Fruit fly (Drosophila melanogaster): Measurements from ENCODE around the gene CG42780.

The CG42780 gene

dm6 chrX:7333298-7333743, 1.3 kb upstream of the CG42780 start (continued):
- TF ChIP-seq ftz-f1 (GFP tag; optimal IDR thresholded peaks at IDR 0.05) (no peak), CG3163 (GFP tag; optimal IDR thresholded peaks at IDR 0.05) (no peak), hb (GFP tag; IDR thresholded peaks at IDR 0.05; ENCODE audit: partially characterized antibody) (no peak), CG8944 (GFP tag; optimal IDR thresholded peaks at IDR 0.05) (peak; percentile 38), HmgD (GFP tag; optimal IDR thresholded peaks at IDR 0.05) (no peak), HHEX (GFP tag; optimal IDR thresholded peaks at IDR 0.05) (no peak), CG4730 (GFP tag; IDR thresholded peaks at IDR 0.05) (no peak), HLHmδ (GFP tag; optimal IDR thresholded peaks at IDR 0.05) (no peak), CG10959 (GFP tag; IDR thresholded peaks at IDR 0.05) (no peak), sc (optimal IDR thresholded peaks at IDR 0.05) (no peak), sc (GFP tag; optimal IDR thresholded peaks at IDR 0.05) (peak; percentile 51), CG34376 (GFP tag; optimal IDR thresholded peaks at IDR 0.05) (peak; percentile 57), Dip3 (GFP tag; optimal IDR thresholded peaks at IDR 0.05) (no peak), bbx (GFP tag; IDR thresholded peaks at IDR 0.05; ENCODE audit: partially characterized antibody) (no peak), h (optimal IDR thresholded peaks at IDR 0.05) (no peak), trh (GFP tag; optimal IDR thresholded peaks at IDR 0.05) (peak; percentile 37), CG7987 (GFP tag; optimal IDR thresholded peaks at IDR 0.05) (peak; percentile 74), schlank (tag; optimal IDR thresholded peaks at IDR 0.05) (peak; percentile 34), Opbp (GFP tag; IDR thresholded peaks at IDR 0.05; ENCODE audit: partially characterized antibody) (no peak), CG9876 (GFP tag; optimal IDR thresholded peaks at IDR 0.05) (peak; percentile 24), psq (GFP tag; optimal IDR thresholded peaks at IDR 0.05) (peak; percentile 9), CG3407 (GFP tag; optimal IDR thresholded peaks at IDR 0.05) (peak; percentile 64), CG10267 (tag; optimal IDR thresholded peaks at IDR 0.05) (no peak), CG18011 (GFP tag; optimal IDR thresholded peaks at IDR 0.05) (no peak), CG15514 (GFP tag; optimal IDR thresholded peaks at IDR 0.05) (no peak), CG17359 (tag; optimal IDR thresholded peaks at IDR 0.05) (peak; percentile 52), CG7556 (GFP tag; optimal IDR thresholded peaks at IDR 0.05) (no peak), zfh1 (GFP tag; IDR thresholded peaks at IDR 0.05) (peak; percentile 20; the same call in 1 of the 3 replicates), CG4707 (GFP tag; optimal IDR thresholded peaks at IDR 0.05) (peak; percentile 64), D (optimal IDR thresholded peaks at IDR 0.05) (no peak), D (GFP tag; optimal IDR thresholded peaks at IDR 0.05) (peak; percentile 39), Eip74EF (GFP tag; optimal IDR thresholded peaks at IDR 0.05) (no peak), CG11247 (GFP tag; IDR thresholded peaks at IDR 0.05) (no peak), CG4328 (GFP tag; optimal IDR thresholded peaks at IDR 0.05) (peak; percentile 49), CG30403 (GFP tag; optimal IDR thresholded peaks at IDR 0.05) (no peak), CG13287 (GFP tag; IDR thresholded peaks at IDR 0.05; ENCODE audit: partially characterized antibody) (no peak), Dip2 (GFP tag; IDR thresholded peaks at IDR 0.05) (no peak), caup (GFP tag; optimal IDR thresholded peaks at IDR 0.05; ENCODE audit: severe bottlenecking) (no peak), ase (GFP tag; IDR thresholded peaks at IDR 0.05) (no peak; the same call in 2 of the 3 replicates), CG3065 (GFP tag; optimal IDR thresholded peaks at IDR 0.05) (peak; percentile 25), gsb-n (tag; optimal IDR thresholded peaks at IDR 0.05) (peak; percentile 54), CG10321 (GFP tag; IDR thresholded peaks at IDR 0.05) (no peak), Neu2 (GFP tag; optimal IDR thresholded peaks at IDR 0.05; ENCODE audit: borderline replicate concordance) (no peak), CG32772 (GFP tag; IDR thresholded peaks at IDR 0.05) (no peak), CG9609 (GFP tag; optimal IDR thresholded peaks at IDR 0.05) (no peak), kah (GFP tag; optimal IDR thresholded peaks at IDR 0.05) (no peak), tio (GFP tag; optimal IDR thresholded peaks at IDR 0.05) (no peak), CG12104 (GFP tag; optimal IDR thresholded peaks at IDR 0.05) (no peak), Sin3A (optimal IDR thresholded peaks at IDR 0.05) (no peak), CG5245 (GFP tag; optimal IDR thresholded peaks at IDR 0.05) (no peak), chm (GFP tag; IDR thresholded peaks at IDR 0.05) (peak; percentile 85), NFAT (GFP tag; IDR thresholded peaks at IDR 0.05) (no peak)
